Fruit fly (Drosophila melanogaster): ENCODE measurements around the gene CG14285.

CG14285 gene

DNA sequence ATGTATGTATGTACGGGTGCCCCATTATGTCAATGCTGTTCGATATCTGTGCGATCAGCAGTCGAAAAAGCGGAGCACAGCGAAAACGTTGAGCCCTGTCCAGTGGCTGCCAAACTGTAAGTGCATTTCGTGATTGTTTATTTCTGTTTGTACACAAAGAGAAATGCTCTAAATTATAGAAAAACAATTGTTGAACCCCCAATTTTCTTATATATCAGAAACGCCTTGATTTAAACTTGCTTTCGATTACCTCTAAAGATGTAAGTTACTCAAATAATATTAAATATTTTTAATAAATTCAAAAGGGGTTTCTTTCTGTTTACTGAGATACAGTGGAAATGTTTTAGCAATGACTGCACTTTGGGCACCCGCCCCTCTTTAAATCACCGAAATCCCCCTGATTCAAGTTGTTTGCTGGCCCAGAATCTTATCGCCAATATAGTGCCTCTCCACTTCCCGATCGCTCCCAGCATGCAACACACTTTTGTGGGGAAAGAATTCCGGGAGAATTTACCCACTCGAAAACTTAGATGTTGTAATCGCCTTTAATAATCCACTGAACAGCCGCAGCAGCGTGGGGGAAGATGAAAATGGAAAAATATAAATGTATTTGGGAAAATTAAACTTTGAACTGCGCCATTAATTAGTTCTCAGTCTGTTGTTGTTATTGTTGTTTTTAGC is 10.0 kb upstream of the CG14285 start (continued):
- TF ChIP-seq CG16815 (GFP tag; optimal IDR thresholded peaks at IDR 0.05), result no peak
- TF ChIP-seq dysf (GFP tag; IDR thresholded peaks at IDR 0.05), result peak; percentile 45; the same call in 1 of the 3 replicates
- peak; percentile 18 for TF ChIP-seq CG17385 (GFP tag; optimal IDR thresholded peaks at IDR 0.05)
- TF ChIP-seq Six4 (GFP tag; optimal IDR thresholded peaks at IDR 0.05), result peak; percentile 44
- TF ChIP-seq psq (GFP tag; optimal IDR thresholded peaks at IDR 0.05), result no peak
- TF ChIP-seq slbo (GFP tag; IDR thresholded peaks at IDR 0.05), result peak; percentile 21; the same call in 1 of the 2 replicates
- TF ChIP-seq CG17186 (GFP tag; optimal IDR thresholded peaks at IDR 0.05), result no peak
- 0 out of 3 replicates have a peak, but pooled peaks have one; percentile 26 for TF ChIP-seq B-H1 (GFP tag; IDR thresholded peaks at IDR 0.05)
- peak; percentile 68 for TF ChIP-seq Ssrp (tag; optimal IDR thresholded peaks at IDR 0.05)
- 0 out of 2 replicates have a peak, but pooled peaks have one; percentile 2 for TF ChIP-seq Rx (GFP tag; IDR thresholded peaks at IDR 0.05)
- peak; percentile 58 for TF ChIP-seq Ptx1 (GFP tag; IDR thresholded peaks at IDR 0.05)
- TF ChIP-seq Rfx (GFP tag; IDR thresholded peaks at IDR 0.05), result 0 out of 2 replicates have a peak, but pooled peaks have one; percentile 14
- peak; percentile 51 for TF ChIP-seq crol (GFP tag; IDR thresholded peaks at IDR 0.05)
- TF ChIP-seq tup (GFP tag; optimal IDR thresholded peaks at IDR 0.05), result no peak
- TF ChIP-seq CG18599 (GFP tag; optimal IDR thresholded peaks at IDR 0.05), result peak; percentile 24
- TF ChIP-seq CG2678 (tag; optimal IDR thresholded peaks at IDR 0.05), result peak; percentile 57
- TF ChIP-seq CG12391 (tag; optimal IDR thresholded peaks at IDR 0.05), result peak; percentile 66
- TF ChIP-seq vfl (GFP tag; optimal IDR thresholded peaks at IDR 0.05), result no peak
- 0 out of 3 replicates have a peak, but pooled peaks have one; percentile 30 for TF ChIP-seq z (GFP tag; IDR thresholded peaks at IDR 0.05)
- no peak for TF ChIP-seq CG7271 (tag; optimal IDR thresholded peaks at IDR 0.05)
- TF ChIP-seq CG18262 (tag; optimal IDR thresholded peaks at IDR 0.05), result peak; percentile 72
- TF ChIP-seq wek (GFP tag; optimal IDR thresholded peaks at IDR 0.05), result no peak
- no peak for TF ChIP-seq Side (GFP tag; optimal IDR thresholded peaks at IDR 0.05)
- no peak for TF ChIP-seq dimm (GFP tag; IDR thresholded peaks at IDR 0.05)
- TF ChIP-seq vvl (GFP tag; IDR thresholded peaks at IDR 0.05), result peak; percentile 64; the same call in 1 of the 2 replicates
- no peak for TF ChIP-seq CG10654 (GFP tag; optimal IDR thresholded peaks at IDR 0.05)
- TF ChIP-seq bsh (GFP tag; optimal IDR thresholded peaks at IDR 0.05), result peak in 1 of 2 experiments; percentile 80
- peak; percentile 58 for TF ChIP-seq CG2875 (GFP tag; optimal IDR thresholded peaks at IDR 0.05)
- no peak for TF ChIP-seq CG2116 (GFP tag; optimal IDR thresholded peaks at IDR 0.05)
- TF ChIP-seq tin (GFP tag; optimal IDR thresholded peaks at IDR 0.05), result peak; percentile 23
- TF ChIP-seq Lhr (GFP tag; optimal IDR thresholded peaks at IDR 0.05), result no peak
- TF ChIP-seq zen2 (GFP tag; IDR thresholded peaks at IDR 0.05; ENCODE audit: partially characterized antibody), result no peak
- TF ChIP-seq CG8290 (GFP tag; optimal IDR thresholded peaks at IDR 0.05), result no peak
- TF ChIP-seq CG8290 (tag; optimal IDR thresholded peaks at IDR 0.05), result no peak
- peak; percentile 39; the same call in 1 of the 2 replicates for TF ChIP-seq CG4360 (GFP tag; IDR thresholded peaks at IDR 0.05)
- TF ChIP-seq Doc3 (GFP tag; IDR thresholded peaks at IDR 0.05; ENCODE audit: partially characterized antibody), result no peak
- TF ChIP-seq sc (optimal IDR thresholded peaks at IDR 0.05), result no peak
- peak; percentile 43 for TF ChIP-seq sc (GFP tag; optimal IDR thresholded peaks at IDR 0.05)
- TF ChIP-seq CG17361 (GFP tag; IDR thresholded peaks at IDR 0.05), result peak; percentile 70; the same call in 2 of the 3 replicates
- 0 out of 2 replicates have a peak, but pooled peaks have one; percentile 35 for TF ChIP-seq dati (GFP tag; IDR thresholded peaks at IDR 0.05)
- TF ChIP-seq sob (GFP tag; IDR thresholded peaks at IDR 0.05), result peak; percentile 21; the same call in 1 of the 2 replicates
- peak; percentile 20 for TF ChIP-seq CG12659 (GFP tag; optimal IDR thresholded peaks at IDR 0.05)
- peak; percentile 62; the same call in 2 of the 3 replicates for TF ChIP-seq H15 (GFP tag; IDR thresholded peaks at IDR 0.05)
- peak; percentile 73 for TF ChIP-seq CG7745 (tag; optimal IDR thresholded peaks at IDR 0.05)
- no peak for TF ChIP-seq Hsf (GFP tag; optimal IDR thresholded peaks at IDR 0.05)
- 0 out of 3 replicates have a peak, but pooled peaks have one; percentile 11 for TF ChIP-seq CG34422 (GFP tag; IDR thresholded peaks at IDR 0.05)
- peak; percentile 10 for TF ChIP-seq CG4424 (GFP tag; optimal IDR thresholded peaks at IDR 0.05)
- TF ChIP-seq CG10979 (tag; optimal IDR thresholded peaks at IDR 0.05), result peak; percentile 71
- TF ChIP-seq CG30403 (GFP tag; optimal IDR thresholded peaks at IDR 0.05), result peak; percentile 31

All from whole organism, embryonic.